Worm (Caenorhabditis elegans) whole organism, L2 larva: ENCODE results near the gene clec-60.
"Not testable (repeated sequence)": the region's sequence is repeated elsewhere in the genome, so short reads cannot be mapped to it uniquely, and the experiment has no call there.

Source experiments
- F13H6.1 ChIP-seq: sonication (generic microtip); optimal IDR thresholded peaks from 2 replicates; lab custom pipeline; 2016; ENCODE audit warnings: missing genetic modification characterization, missing compliant biosample characterization
- R02D3.7 ChIP-seq: fragments of 150-350 bp; optimal IDR thresholded peaks from 2 replicates; lab custom pipeline; 2014; ENCODE audit warnings: missing biosample characterization, missing genetic modification characterization
- ZK546.5 ChIP-seq: sonication (generic microtip); optimal IDR thresholded peaks from 2 replicates; lab custom pipeline; 2017; ENCODE audit warnings: missing biosample characterization, missing genetic modification characterization
- aly-2 ChIP-seq: fragments of 150-350 bp; optimal IDR thresholded peaks from 2 replicates; lab custom pipeline; 2014; ENCODE audit warnings: missing biosample characterization, missing genetic modification characterization
- ama-1 ChIP-seq: fragments of 150-350 bp; optimal IDR thresholded peaks from 2 replicates; lab custom pipeline; 2018; ENCODE audit warnings: inconsistent platforms
- blmp-1 ChIP-seq: sonication (generic microtip); optimal IDR thresholded peaks from 2 replicates; lab custom pipeline; 2017; ENCODE audit warnings: missing genetic modification characterization, mild to moderate bottlenecking, missing compliant biosample characterization, antibody characterized with exemption, moderate library complexity; ENCODE audit not compliant: insufficient read depth
- ceh-16 ChIP-seq: fragments of 150-350 bp; optimal IDR thresholded peaks from 2 replicates; lab custom pipeline; 2014; ENCODE audit warnings: missing biosample characterization, missing genetic modification characterization
- dmd-4 ChIP-seq: sonication (generic microtip); optimal IDR thresholded peaks from 2 replicates; lab custom pipeline; 2017; ENCODE audit warnings: missing biosample characterization, missing genetic modification characterization
- elt-1 ChIP-seq: fragments of 150-350 bp; optimal IDR thresholded peaks from 2 replicates; lab custom pipeline; 2014; ENCODE audit warnings: missing biosample characterization, missing genetic modification characterization
- elt-3 ChIP-seq: sonication (generic microtip); optimal IDR thresholded peaks from 2 replicates; lab custom pipeline; 2017; ENCODE audit warnings: missing biosample characterization, missing genetic modification characterization
- fos-1 ChIP-seq: fragments of 150-350 bp; optimal IDR thresholded peaks from 2 replicates; lab custom pipeline; 2014; ENCODE audit warnings: missing biosample characterization, missing genetic modification characterization
- lin-11 ChIP-seq: fragments of 150-350 bp; sonication (generic microtip); optimal IDR thresholded peaks from 2 replicates; lab custom pipeline; 2014; ENCODE audit warnings: missing biosample characterization, missing genetic modification characterization, inconsistent platforms, mixed read lengths
- lin-39 ChIP-seq: fragments of 150-350 bp; optimal IDR thresholded peaks from 2 replicates; lab custom pipeline; 2014; ENCODE audit warnings: missing biosample characterization, missing genetic modification reagents, missing genetic modification characterization
- lsy-2 ChIP-seq, 2 experiments: fragments of 150-350 bp in 1 of 2; sonication (generic microtip) in 1 of 2; optimal IDR thresholded peaks; 2 replicates each; lab custom pipeline; 2014 to 2017; ENCODE audit warnings: missing biosample characterization in 2 of 2, missing genetic modification characterization in 2 of 2
- mab-5 ChIP-seq: fragments of 150-350 bp; optimal IDR thresholded peaks from 2 replicates; lab custom pipeline; 2014; ENCODE audit warnings: missing biosample characterization, missing genetic modification characterization
- nhr-12 ChIP-seq: fragments of 150-350 bp; optimal IDR thresholded peaks from 2 replicates; lab custom pipeline; 2014; ENCODE audit warnings: missing biosample characterization, missing genetic modification characterization
- nhr-129 ChIP-seq: fragments of 150-350 bp; optimal IDR thresholded peaks from 2 replicates; lab custom pipeline; 2014; ENCODE audit warnings: missing biosample characterization, missing genetic modification characterization
- nhr-237 ChIP-seq: fragments of 150-350 bp; optimal IDR thresholded peaks from 2 replicates; lab custom pipeline; 2014; ENCODE audit warnings: missing biosample characterization, missing genetic modification characterization
- nhr-25 ChIP-seq: fragments of 150-350 bp; sonication (generic microtip); optimal IDR thresholded peaks from 3 replicates; lab custom pipeline; 2014; ENCODE audit warnings: missing biosample characterization, missing genetic modification characterization
- nhr-6 ChIP-seq: fragments of 150-350 bp; optimal IDR thresholded peaks from 2 replicates; lab custom pipeline; 2014; ENCODE audit warnings: missing biosample characterization, missing genetic modification characterization
- sem-4 ChIP-seq: fragments of 150-350 bp; optimal IDR thresholded peaks from 2 replicates; lab custom pipeline; 2014; ENCODE audit warnings: missing biosample characterization, missing genetic modification reagents, missing genetic modification characterization
- sma-3 ChIP-seq: sonication (generic microtip); optimal IDR thresholded peaks from 2 replicates; lab custom pipeline; 2016; ENCODE audit warnings: missing genetic modification reagents, missing genetic modification characterization, missing compliant biosample characterization
- sma-9 ChIP-seq, 2 experiments: fragments of 150-350 bp in 1 of 2; sonication (generic microtip) in 1 of 2; optimal IDR thresholded peaks; 2 replicates each; lab custom pipeline; 2014 to 2016; ENCODE audit warnings: missing genetic modification characterization in 2 of 2, mild to moderate bottlenecking in 1 of 2, missing biosample characterization in 1 of 2, missing compliant biosample characterization in 1 of 2, missing genetic modification reagents in 1 of 2, moderate library complexity in 1 of 2
- unc-62 ChIP-seq: fragments of 150-350 bp; optimal IDR thresholded peaks from 2 replicates; lab custom pipeline; 2014; ENCODE audit warnings: missing biosample characterization, missing genetic modification reagents, missing genetic modification characterization
- zag-1 ChIP-seq: fragments of 150-350 bp; optimal IDR thresholded peaks from 2 replicates; lab custom pipeline; 2014; ENCODE audit warnings: missing biosample characterization, missing genetic modification characterization
- ztf-1 ChIP-seq: fragments of 200-800 bp; sonication (Bioruptor generic); conservative IDR thresholded peaks from 2 replicates; pipeline ENCODE4 v1.3.6; 2022; ENCODE audit warnings: missing genetic modification characterization, missing compliant biosample characterization

Gene clec-60

ce11 chrII:10443898-10444297 is 37.8 kb downstream of the clec-60 start:
- TF ChIP-seq fos-1 (tag; lab: Kevin White, UChicago) (peak; percentile 43), mab-5 (no peak), sma-9 (GFP tag; optimal IDR thresholded peaks at IDR 0.05; lab: Kevin White, UChicago) (peak; percentile 50), sma-9 (tag; optimal IDR thresholded peaks at IDR 0.05; lab: Kevin White, UChicago) (no peak)

ce11 chrII:10442846-10443245 is 38.8 kb downstream of the clec-60 start, which contains the start of gene ZK673.1:
Gene ZK673.1 (plus strand): TSS chrII:10443146.
- TF ChIP-seq ZK546.5 (tag; lab: Kevin White, UChicago); zag-1 (tag; lab: Kevin White, UChicago); ztf-1: not testable (repeated sequence)

- TF ChIP-seq sem-4 (tag; lab: Kevin White, UChicago) = no peak
- TF ChIP-seq, all 48 proteins: peak for 0
Measured at ce11 chrII:10439976-10440375, 41.7 kb downstream of the clec-60 start, which contains the start of gene E04D5.4. Gene E04D5.4 (plus strand): TSS chrII:10440276.

ce11 chrII:10437840-10438239 is 43.8 kb downstream of the clec-60 start:
- TF ChIP-seq R02D3.7 (tag; lab: Kevin White, UChicago) (no peak), F13H6.1 (tag; lab: Kevin White, UChicago) (no peak), lin-11 (no peak), nhr-129 (tag; lab: Kevin White, UChicago) (no peak), nhr-25 (tag; lab: Kevin White, UChicago) (no peak), blmp-1 (no peak), nhr-237 (tag; lab: Kevin White, UChicago) (no peak), ama-1 (lab: Kevin White, UChicago) (no peak), dmd-4 (no peak), unc-62 (GFP tag; lab: Kevin White, UChicago) (no peak), nhr-12 (tag; lab: Kevin White, UChicago) (no peak), ztf-1 (no peak), ZK546.5 (tag; lab: Kevin White, UChicago) (no peak), fos-1 (tag; lab: Kevin White, UChicago) (no peak), mab-5 (no peak)

ce11 chrII:10435836-10436235 is 45.8 kb downstream of the clec-60 start, which contains the start of gene cut-4:
Gene cut-4 (plus strand): TSS chrII:10436136.
- TF ChIP-seq aly-2 (tag; lab: Kevin White, UChicago) (no peak), elt-1 (tag; lab: Kevin White, UChicago) (no peak), sem-4 (tag; lab: Kevin White, UChicago) (no peak), mab-5 (no peak), nhr-6 (tag; lab: Kevin White, UChicago) (no peak), lin-39 (tag; lab: Kevin White, UChicago) (no peak), elt-3 (tag; lab: Kevin White, UChicago) (no peak), lsy-2 (tag; optimal IDR thresholded peaks at IDR 0.05; lab: Kevin White, UChicago) (no peak), unc-62 (GFP tag; lab: Kevin White, UChicago) (no peak), ceh-16 (tag; lab: Kevin White, UChicago) (no peak), F13H6.1 (tag; lab: Kevin White, UChicago) (no peak), sma-3 (GFP tag; lab: Kevin White, UChicago) (no peak)
